Worm (Caenorhabditis elegans) whole organism, L4 larva: ENCODE measurements around the gene C05D12.3.
A peak's percentile ranks its signal among the peaks of the same experiment; 100 is the strongest.

Source experiments
- F44E2.7 ChIP-seq: fragments of 200-800 bp; sonication (Bioruptor generic); IDR thresholded peaks from 2 replicates; pipeline ENCODE4 v2.1.2; 2022; ENCODE audit warnings: missing genetic modification characterization, missing compliant biosample characterization
- F49E8.2 ChIP-seq: sonication (generic microtip); optimal IDR thresholded peaks from 2 replicates; lab custom pipeline; 2016; ENCODE audit warnings: missing compliant biosample characterization, mild to moderate bottlenecking, missing genetic modification characterization, borderline replicate concordance
- T20F7.1 ChIP-seq: fragments of 200-800 bp; sonication (Bioruptor generic); optimal IDR thresholded peaks from 2 replicates; lab custom pipeline; 2018; ENCODE audit warnings: mild to moderate bottlenecking, missing genetic modification characterization, missing compliant biosample characterization
- T26A8.4 ChIP-seq: fragments of 200-800 bp; sonication (Bioruptor generic); IDR thresholded peaks from 2 replicates; pipeline ENCODE4 v1.3.6; 2022; ENCODE audit warnings: missing genetic modification characterization, missing compliant biosample characterization
- Y48G9A.11 ChIP-seq: fragments of 200-800 bp; sonication (Bioruptor generic); IDR thresholded peaks from 2 replicates; pipeline ENCODE4 v1.3.6; 2022; ENCODE audit warnings: missing genetic modification reagents, missing genetic modification characterization, missing compliant biosample characterization
- Y5F2A.4 ChIP-seq: fragments of 200-800 bp; sonication (Bioruptor generic); optimal IDR thresholded peaks from 2 replicates; lab custom pipeline; 2018; ENCODE audit warnings: mild to moderate bottlenecking, missing genetic modification characterization, missing compliant biosample characterization
- ZK546.5 ChIP-seq, 2 experiments: sonication (generic microtip); optimal IDR thresholded peaks; 2 replicates each; lab custom pipeline; 2017; ENCODE audit warnings: missing biosample characterization in 2 of 2, missing genetic modification characterization in 2 of 2
- aha-1 ChIP-seq: fragments of 150-350 bp; peaks from one replicate; lab custom pipeline; 2014; ENCODE audit warnings: missing biosample characterization, missing genetic modification characterization
- aly-2 ChIP-seq: sonication (generic microtip); optimal IDR thresholded peaks from 2 replicates; lab custom pipeline; 2018; ENCODE audit warnings: missing biosample characterization, missing genetic modification characterization
- arid-1 ChIP-seq: fragments of 200-800 bp; sonication (Bioruptor generic); conservative IDR thresholded peaks from 2 replicates; pipeline ENCODE4 v1.3.6; 2022; ENCODE audit warnings: missing genetic modification reagents, missing genetic modification characterization, missing compliant biosample characterization
- daf-16 ChIP-seq, 3 experiments: sonication (generic microtip); optimal IDR thresholded peaks; 2 replicates each; lab custom pipeline; 2016 to 2017; ENCODE audit warnings: missing genetic modification characterization in 3 of 3, missing genetic modification reagents in 3 of 3, mild to moderate bottlenecking in 2 of 3, missing compliant biosample characterization in 2 of 3, missing biosample characterization in 1 of 3, moderate library complexity in 1 of 3
- dmd-6 ChIP-seq: fragments of 200-800 bp; sonication (Bioruptor generic); IDR thresholded peaks from 2 replicates; pipeline ENCODE4 v1.3.6; 2022; ENCODE audit warnings: missing genetic modification reagents, missing genetic modification characterization, missing compliant biosample characterization
- dmd-9 ChIP-seq: fragments of 200-800 bp; sonication (Bioruptor generic); IDR thresholded peaks from 2 replicates; pipeline ENCODE4 v1.3.6; 2022; ENCODE audit warnings: missing genetic modification reagents, missing genetic modification characterization, missing compliant biosample characterization
- dpl-1 ChIP-seq: fragments of 150-350 bp; optimal IDR thresholded peaks from 2 replicates; lab custom pipeline; 2014; ENCODE audit warnings: missing biosample characterization, missing genetic modification reagents, missing genetic modification characterization
- duxl-1 ChIP-seq: sonication (generic microtip); optimal IDR thresholded peaks from 2 replicates; lab custom pipeline; 2016; ENCODE audit warnings: mild to moderate bottlenecking, missing genetic modification characterization, moderate library complexity, missing compliant biosample characterization; ENCODE audit not compliant: poor library complexity
- egl-43 ChIP-seq: fragments of 200-800 bp; sonication (Bioruptor generic); IDR thresholded peaks from 2 replicates; pipeline ENCODE4 v1.3.6; 2022; ENCODE audit warnings: missing genetic modification reagents, missing genetic modification characterization, missing compliant biosample characterization
- fkh-10 ChIP-seq: fragments of 150-350 bp; optimal IDR thresholded peaks from 2 replicates; lab custom pipeline; 2014; ENCODE audit warnings: missing biosample characterization, missing genetic modification reagents, missing genetic modification characterization
- hif-1 ChIP-seq, 2 experiments: sonication (generic microtip); optimal IDR thresholded peaks; 2 replicates each; lab custom pipeline; 2016 to 2017; ENCODE audit warnings: missing compliant biosample characterization in 2 of 2, missing genetic modification characterization in 2 of 2, missing genetic modification reagents in 2 of 2, missing genotype in 2 of 2, mild to moderate bottlenecking in 1 of 2
- hlh-11 ChIP-seq: fragments of 200-800 bp; sonication (Bioruptor generic); optimal IDR thresholded peaks from 2 replicates; lab custom pipeline; 2018; ENCODE audit warnings: mild to moderate bottlenecking, missing genetic modification characterization, missing compliant biosample characterization
- hmg-1.1 ChIP-seq: fragments of 200-800 bp; sonication (Bioruptor generic); IDR thresholded peaks from 2 replicates; pipeline ENCODE4 v1.3.6; 2022; ENCODE audit warnings: missing genetic modification reagents, missing genetic modification characterization, missing compliant biosample characterization
- jun-1 ChIP-seq: fragments of 150-350 bp; optimal IDR thresholded peaks from 2 replicates; lab custom pipeline; 2014; ENCODE audit warnings: missing biosample characterization, missing genetic modification reagents, missing genetic modification characterization
- lim-7 ChIP-seq: fragments of 200-800 bp; sonication (Bioruptor generic); IDR thresholded peaks from 2 replicates; pipeline ENCODE4 v1.3.6; 2022; ENCODE audit warnings: missing genetic modification characterization, missing compliant biosample characterization
- lin-38 ChIP-seq: fragments of 200-800 bp; sonication (Bioruptor generic); IDR thresholded peaks from 2 replicates; pipeline ENCODE4 v1.3.6; 2022; ENCODE audit warnings: missing genetic modification reagents, missing genetic modification characterization, missing compliant biosample characterization
- lin-39 ChIP-seq: fragments of 150-350 bp; optimal IDR thresholded peaks from 2 replicates; lab custom pipeline; 2014; ENCODE audit warnings: missing biosample characterization, missing genetic modification reagents, missing genetic modification characterization
- lir-3 ChIP-seq: sonication (generic microtip); optimal IDR thresholded peaks from 2 replicates; lab custom pipeline; 2016; ENCODE audit warnings: mild to moderate bottlenecking, missing genetic modification characterization, missing compliant biosample characterization
- lsy-2 ChIP-seq, 2 experiments: fragments of 150-350 bp in 1 of 2; sonication (generic microtip) in 1 of 2; optimal IDR thresholded peaks; 2 replicates each; lab custom pipeline; 2014 to 2017; ENCODE audit warnings: missing biosample characterization in 2 of 2, missing genetic modification characterization in 2 of 2
- madf-9 ChIP-seq: fragments of 200-800 bp; sonication (Bioruptor generic); conservative IDR thresholded peaks from 2 replicates; pipeline ENCODE4 v1.3.6; 2022; ENCODE audit warnings: missing genetic modification reagents, missing genetic modification characterization, missing compliant biosample characterization
- mes-2 ChIP-seq: sonication (generic microtip); optimal IDR thresholded peaks from 2 replicates; lab custom pipeline; 2016; ENCODE audit warnings: missing genotype, mild to moderate bottlenecking, missing genetic modification characterization, missing compliant biosample characterization; ENCODE audit not compliant: poor library complexity, severe bottlenecking
- mxl-3 ChIP-seq: fragments of 200-800 bp; sonication (Bioruptor generic); optimal IDR thresholded peaks from 2 replicates; lab custom pipeline; 2018; ENCODE audit warnings: mild to moderate bottlenecking, missing genetic modification characterization, missing compliant biosample characterization
- nhr-10 ChIP-seq: fragments of 150-350 bp; optimal IDR thresholded peaks from 2 replicates; lab custom pipeline; 2014; ENCODE audit warnings: missing biosample characterization, missing genetic modification characterization
- nhr-111 ChIP-seq: fragments of 200-800 bp; sonication (Bioruptor generic); optimal IDR thresholded peaks from 2 replicates; lab custom pipeline; 2018; ENCODE audit warnings: mild to moderate bottlenecking, missing genetic modification characterization, missing compliant biosample characterization
- nhr-237 ChIP-seq: sonication (generic microtip); optimal IDR thresholded peaks from 2 replicates; lab custom pipeline; 2017; ENCODE audit warnings: missing biosample characterization, missing genetic modification characterization
- nhr-25 ChIP-seq: sonication (generic microtip); optimal IDR thresholded peaks from 2 replicates; lab custom pipeline; 2017; ENCODE audit warnings: missing genetic modification characterization, mild to moderate bottlenecking, missing compliant biosample characterization, antibody characterized with exemption, moderate library complexity, borderline replicate concordance; ENCODE audit not compliant: insufficient read depth
- nhr-28 ChIP-seq: fragments of 150-350 bp; optimal IDR thresholded peaks from 2 replicates; lab custom pipeline; 2014; ENCODE audit warnings: missing biosample characterization, missing genetic modification characterization
- nhr-42 ChIP-seq: fragments of 200-800 bp; sonication (Bioruptor generic); IDR thresholded peaks from 2 replicates; pipeline ENCODE4 v1.3.6; 2022; ENCODE audit warnings: missing genetic modification characterization, missing compliant biosample characterization
- nhr-48 ChIP-seq: sonication (generic microtip); optimal IDR thresholded peaks from 2 replicates; lab custom pipeline; 2016; ENCODE audit warnings: mild to moderate bottlenecking, missing genetic modification characterization, missing compliant biosample characterization
- pha-4 ChIP-seq, 2 experiments: fragments of 150-350 bp in 1 of 2; fragments of 200-800 bp in 1 of 2; sonication (Bioruptor generic) in 1 of 2; IDR thresholded peaks in 1 of 2; optimal IDR thresholded peaks in 1 of 2; 2 replicates each; pipeline versions ENCODE4 v1.3.6 to Lab custom; 2014 to 2022; ENCODE audit warnings: missing genetic modification characterization in 2 of 2, missing genetic modification reagents in 2 of 2, missing biosample characterization in 1 of 2, missing compliant biosample characterization in 1 of 2
- php-3 ChIP-seq: fragments of 200-800 bp; sonication (Bioruptor generic); IDR thresholded peaks from 2 replicates; pipeline ENCODE4 v1.3.6; 2022; ENCODE audit warnings: missing genetic modification reagents, missing genetic modification characterization, missing compliant biosample characterization
- pqm-1 ChIP-seq: sonication (generic microtip); optimal IDR thresholded peaks from 2 replicates; lab custom pipeline; 2017; ENCODE audit warnings: missing biosample characterization, missing genetic modification characterization
- saeg-2 ChIP-seq: fragments of 200-800 bp; sonication (Bioruptor generic); IDR thresholded peaks from 2 replicates; pipeline ENCODE4 v1.3.6; 2022; ENCODE audit warnings: missing genetic modification reagents, missing genetic modification characterization, missing compliant biosample characterization
- skn-1 ChIP-seq: fragments of 150-350 bp; optimal IDR thresholded peaks from 2 replicates; lab custom pipeline; 2014; ENCODE audit warnings: missing biosample characterization, missing genetic modification characterization
- snpc-4 ChIP-seq: fragments of 150-350 bp; optimal IDR thresholded peaks from 2 replicates; lab custom pipeline; 2014; ENCODE audit warnings: missing biosample characterization, missing genetic modification characterization
- spr-1 ChIP-seq: sonication (generic microtip); optimal IDR thresholded peaks from 2 replicates; lab custom pipeline; 2016; ENCODE audit warnings: mild to moderate bottlenecking, missing genetic modification characterization, missing compliant biosample characterization
- tra-1 ChIP-seq: fragments of 200-800 bp; sonication (Bioruptor generic); IDR thresholded peaks from 2 replicates; pipeline ENCODE4 v1.3.6; 2022; ENCODE audit warnings: missing genetic modification reagents, missing genetic modification characterization, missing compliant biosample characterization
- unc-39 ChIP-seq: sonication (generic microtip); optimal IDR thresholded peaks from 2 replicates; lab custom pipeline; 2017; ENCODE audit warnings: missing biosample characterization, missing genetic modification characterization
- unc-62 ChIP-seq, 3 experiments: fragments of 150-350 bp in 1 of 3; sonication (generic microtip); optimal IDR thresholded peaks in 2 of 3; peaks in 1 of 3; 1 replicate in 1 of 3; 2 replicates in 2 of 3; lab custom pipeline; 2014 to 2017; ENCODE audit warnings: missing biosample characterization in 3 of 3, missing genetic modification characterization in 3 of 3, missing genetic modification reagents in 3 of 3, missing genotype in 1 of 3
- ztf-11 ChIP-seq: fragments of 150-350 bp; optimal IDR thresholded peaks from 2 replicates; lab custom pipeline; 2014; ENCODE audit warnings: missing biosample characterization, missing genetic modification characterization
- ztf-7 ChIP-seq: fragments of 150-350 bp; optimal IDR thresholded peaks from 2 replicates; lab custom pipeline; 2014; ENCODE audit warnings: missing biosample characterization, missing genetic modification characterization

C05D12.3 gene

DNA sequence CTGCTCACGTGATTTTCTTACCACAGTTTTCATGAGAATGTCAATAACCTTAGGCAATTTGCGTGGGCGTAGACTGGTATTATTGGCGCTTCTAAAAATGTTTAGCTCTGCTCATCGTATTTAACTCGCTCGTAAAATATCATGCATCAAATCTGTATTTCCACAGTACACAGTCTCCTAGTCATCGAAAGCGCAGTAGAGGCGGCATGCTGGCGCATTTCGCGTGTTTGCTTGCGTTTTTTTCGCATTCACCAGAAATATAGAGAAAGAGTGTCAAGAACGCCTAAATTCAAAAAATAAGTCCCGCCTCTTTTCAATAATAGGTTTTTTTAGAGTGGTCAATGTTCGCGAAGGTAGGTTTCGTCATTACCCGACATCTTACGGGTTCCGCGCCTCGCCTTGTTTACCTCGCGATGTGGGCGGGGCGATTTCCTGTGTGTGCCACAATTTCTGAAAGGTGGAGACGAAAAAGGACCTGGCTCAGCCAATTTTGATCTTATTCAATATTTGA is 48.4 kb upstream of the C05D12.3 start (continued):
- TF ChIP-seq egl-43 (GFP tag; lab: Robert Waterston, UW) = peak; percentile 81
- peak; percentile 27 for TF ChIP-seq pqm-1
- TF ChIP-seq unc-39 (tag; lab: Kevin White, UChicago) = no peak
- peak; percentile 69 to 82 for TF ChIP-seq daf-16 (GFP tag; optimal IDR thresholded peaks at IDR 0.05; lab: Kevin White, UChicago)
- TF ChIP-seq daf-16 (tag; optimal IDR thresholded peaks at IDR 0.05; lab: Kevin White, UChicago) = peak; percentile 88
- 0 out of 2 replicates have a peak, but pooled peaks have one; percentile 60 for TF ChIP-seq tra-1 (GFP tag; lab: Robert Waterston, UW)
- no peak for TF ChIP-seq ZK546.5 (tag; optimal IDR thresholded peaks at IDR 0.05; lab: Kevin White, UChicago)
- TF ChIP-seq F49E8.2 (tag; lab: Kevin White, UChicago) = peak; percentile 95
- TF ChIP-seq dpl-1 = peak; percentile 29
- TF ChIP-seq nhr-10 (tag; lab: Kevin White, UChicago) = no peak
- no peak for TF ChIP-seq skn-1 (tag; lab: Kevin White, UChicago)
- TF ChIP-seq nhr-237 (tag; lab: Kevin White, UChicago) = no peak
- peak; percentile 74 for TF ChIP-seq nhr-111 (GFP tag; lab: Kevin White, UChicago)
- peak; percentile 66 for TF ChIP-seq pha-4 (GFP tag; IDR thresholded peaks at IDR 0.05; lab: Robert Waterston, UW)
- TF ChIP-seq pha-4 (tag; optimal IDR thresholded peaks at IDR 0.05; lab: Kevin White, UChicago) = no peak
- no peak for TF ChIP-seq dmd-9
- TF ChIP-seq jun-1 = no peak
- peak; percentile 85 for TF ChIP-seq snpc-4 (tag; lab: Kevin White, UChicago)
- 0 out of 2 replicates have a peak, but pooled peaks have one; percentile 34 for TF ChIP-seq hmg-1.1
- TF ChIP-seq unc-62 (GFP tag; optimal IDR thresholded peaks at IDR 0.05 in 1 of 2; lab: Kevin White, UChicago) = peak in 1 of 2 experiments; percentile 88
- no peak for TF ChIP-seq unc-62 (tag; optimal IDR thresholded peaks at IDR 0.05; lab: Kevin White, UChicago)
- TF ChIP-seq dmd-6 = peak; percentile 57
- peak; percentile 82 for TF ChIP-seq aha-1 (tag; lab: Kevin White, UChicago)
- no peak for TF ChIP-seq Y5F2A.4 (GFP tag; lab: Kevin White, UChicago)
- TF ChIP-seq ztf-7 = no peak
- TF ChIP-seq hlh-11 (tag; lab: Kevin White, UChicago) = peak; percentile 60
- TF ChIP-seq hif-1 (tag; optimal IDR thresholded peaks at IDR 0.05; lab: Kevin White, UChicago) = peak in 1 of 2 experiments; percentile 32
- peak; percentile 63 for TF ChIP-seq T20F7.1 (GFP tag; lab: Kevin White, UChicago)
- peak; percentile 80 for TF ChIP-seq mes-2 (tag; lab: Kevin White, UChicago)
- TF ChIP-seq lin-38 (GFP tag; lab: Robert Waterston, UW) = peak; percentile 89
- TF ChIP-seq php-3 (GFP tag; lab: Robert Waterston, UW) = peak; percentile 65
- no peak for TF ChIP-seq fkh-10 (GFP tag; lab: Kevin White, UChicago)
- TF ChIP-seq lsy-2 (tag; optimal IDR thresholded peaks at IDR 0.05; lab: Kevin White, UChicago) = peak in 1 of 2 experiments; percentile 60
- TF ChIP-seq lir-3 (tag; lab: Kevin White, UChicago) = no peak
- no peak for TF ChIP-seq nhr-25 (tag; lab: Kevin White, UChicago)
- 0 out of 2 replicates have a peak, but pooled peaks have one; percentile 69 for TF ChIP-seq nhr-42 (GFP tag; lab: Robert Waterston, UW)
- TF ChIP-seq mxl-3 (GFP tag; lab: Kevin White, UChicago) = no peak
- no peak; the same call in 1 of the 2 replicates for TF ChIP-seq lim-7
- TF ChIP-seq aly-2 (tag; lab: Kevin White, UChicago) = no peak
- peak; percentile 76; the same call in 1 of the 2 replicates for TF ChIP-seq Y48G9A.11 (GFP tag; lab: Robert Waterston, UW)
- TF ChIP-seq ztf-11 = no peak
- peak; percentile 89 for TF ChIP-seq duxl-1
- peak; percentile 81 for TF ChIP-seq arid-1 (GFP tag; lab: Robert Waterston, UW)
- TF ChIP-seq saeg-2 = peak; percentile 69; the same call in 1 of the 2 replicates
- peak; percentile 70 for TF ChIP-seq nhr-48 (tag; lab: Kevin White, UChicago)
- 0 out of 2 replicates have a peak, but pooled peaks have one; percentile 48 for TF ChIP-seq madf-9 (GFP tag; lab: Robert Waterston, UW)
- no peak for TF ChIP-seq nhr-28
- no peak for TF ChIP-seq lin-39 (tag; lab: Kevin White, UChicago)
- TF ChIP-seq F44E2.7 (GFP tag; lab: Robert Waterston, UW) = peak; percentile 74; the same call in 1 of the 2 replicates
- peak; percentile 92 for TF ChIP-seq T26A8.4 (GFP tag; lab: Robert Waterston, UW)
- TF ChIP-seq spr-1 (tag; lab: Kevin White, UChicago) = peak; percentile 76
